Fruit fly (Drosophila melanogaster): ENCODE results near the gene Sos.

Gene Sos

dm6 chr2L:13784155-13784681, 29.4 kb upstream of the Sos start, which contains the start of gene CG16890:
Gene CG16890 (minus strand): TSS chr2L:13784338.
- peak; percentile 7 for TF ChIP-seq pzg (GFP tag; optimal IDR thresholded peaks at IDR 0.05)
- peak; percentile 10 for TF ChIP-seq CG16863 (GFP tag; optimal IDR thresholded peaks at IDR 0.05)
- TF ChIP-seq CG6791 (GFP tag; IDR thresholded peaks at IDR 0.05; ENCODE audit: partially characterized antibody): peak; percentile 50; the same call in 1 of the 3 replicates
- TF ChIP-seq CG15514 (GFP tag; optimal IDR thresholded peaks at IDR 0.05): peak; percentile 17
- no peak for TF ChIP-seq CG3163 (GFP tag; optimal IDR thresholded peaks at IDR 0.05)
- TF ChIP-seq MBD-R2 (GFP tag; IDR thresholded peaks at IDR 0.05): 0 out of 2 replicates have a peak, but pooled peaks have one; percentile 54
- TF ChIP-seq gem (tag; optimal IDR thresholded peaks at IDR 0.05): no peak
- TF ChIP-seq CG14860 (GFP tag; IDR thresholded peaks at IDR 0.05; ENCODE audit: partially characterized antibody): 0 out of 3 replicates have a peak, but pooled peaks have one; percentile 7
- 0 out of 3 replicates have a peak, but pooled peaks have one; percentile 36 for TF ChIP-seq CG7963 (GFP tag; IDR thresholded peaks at IDR 0.05; ENCODE audit: partially characterized antibody)
- TF ChIP-seq Mes4 (GFP tag; optimal IDR thresholded peaks at IDR 0.05): no peak
- peak; percentile 40; the same call in 1 of the 2 replicates for TF ChIP-seq inv (GFP tag; IDR thresholded peaks at IDR 0.05; ENCODE audit: partially characterized antibody)
- TF ChIP-seq HLH4C (GFP tag; IDR thresholded peaks at IDR 0.05; ENCODE audit: partially characterized antibody): peak; percentile 53; the same call in 2 of the 3 replicates
- TF ChIP-seq grn (GFP tag; optimal IDR thresholded peaks at IDR 0.05): peak; percentile 28
- TF ChIP-seq CG34422 (GFP tag; IDR thresholded peaks at IDR 0.05): peak; percentile 6; the same call in 1 of the 3 replicates
- 0 out of 3 replicates have a peak, but pooled peaks have one; percentile 47 for TF ChIP-seq CG2199 (GFP tag; IDR thresholded peaks at IDR 0.05)
- TF ChIP-seq Pdp1 (GFP tag; optimal IDR thresholded peaks at IDR 0.05): peak in 1 of 2 experiments; percentile 14
- TF ChIP-seq E2f1 (GFP tag; IDR thresholded peaks at IDR 0.05): no peak
- TF ChIP-seq knrl (GFP tag; IDR thresholded peaks at IDR 0.05; ENCODE audit: partially characterized antibody): 0 out of 3 replicates have a peak, but pooled peaks have one; percentile 6
- peak; percentile 11 for TF ChIP-seq fu2 (GFP tag; optimal IDR thresholded peaks at IDR 0.05)
- TF ChIP-seq gsb-n (tag; optimal IDR thresholded peaks at IDR 0.05): no peak
- no peak for TF ChIP-seq Sry-β (GFP tag; optimal IDR thresholded peaks at IDR 0.05)
- TF ChIP-seq CG4617 (GFP tag; optimal IDR thresholded peaks at IDR 0.05; ENCODE audit: borderline replicate concordance): peak; percentile 14
- TF ChIP-seq MESR4 (GFP tag; optimal IDR thresholded peaks at IDR 0.05): peak; percentile 90
- TF ChIP-seq GATAe (GFP tag; conservative IDR thresholded peaks at IDR 0.05): peak; percentile 65
- 0 out of 2 replicates have a peak, but pooled peaks have one; percentile 41 for TF ChIP-seq bbx (GFP tag; IDR thresholded peaks at IDR 0.05; ENCODE audit: partially characterized antibody)
- TF ChIP-seq Doc3 (GFP tag; IDR thresholded peaks at IDR 0.05; ENCODE audit: partially characterized antibody): 0 out of 3 replicates have a peak, but pooled peaks have one; percentile 27
- TF ChIP-seq B-H2 (GFP tag; optimal IDR thresholded peaks at IDR 0.05): no peak
- TF ChIP-seq CG34376 (GFP tag; optimal IDR thresholded peaks at IDR 0.05): peak; percentile 73
- TF ChIP-seq scrt (GFP tag; optimal IDR thresholded peaks at IDR 0.05): no peak
- TF ChIP-seq CG3995 (GFP tag; optimal IDR thresholded peaks at IDR 0.05): peak; percentile 81
- TF ChIP-seq CG11695 (GFP tag; IDR thresholded peaks at IDR 0.05): no peak
- peak; percentile 28 for TF ChIP-seq exex (tag; optimal IDR thresholded peaks at IDR 0.05)
- TF ChIP-seq cwo (GFP tag; optimal IDR thresholded peaks at IDR 0.05): no peak
- peak; percentile 36 for TF ChIP-seq sug (tag; optimal IDR thresholded peaks at IDR 0.05)

dm6 chr2L:13790715-13791114, 22.9 kb upstream of the Sos start, which contains the start of gene CG16863:
Gene CG16863 (plus strand): TSS chr2L:13790959.
- TF ChIP-seq Sox100B (GFP tag; optimal IDR thresholded peaks at IDR 0.05) (no peak), HmgZ (tag; optimal IDR thresholded peaks at IDR 0.05) (no peak), CG9797 (GFP tag; optimal IDR thresholded peaks at IDR 0.05) (peak; percentile 51), Dll (GFP tag; IDR thresholded peaks at IDR 0.05; ENCODE audit: partially characterized antibody) (no peak), Sry-β (GFP tag; optimal IDR thresholded peaks at IDR 0.05) (no peak), cwo (GFP tag; optimal IDR thresholded peaks at IDR 0.05) (no peak), CG11504 (tag; optimal IDR thresholded peaks at IDR 0.05) (no peak), Sry-δ (GFP tag; optimal IDR thresholded peaks at IDR 0.05) (no peak), hth (optimal IDR thresholded peaks at IDR 0.05) (no peak), phol (tag; optimal IDR thresholded peaks at IDR 0.05) (peak; percentile 2), eyg (GFP tag; optimal IDR thresholded peaks at IDR 0.05) (no peak), Camta (GFP tag; optimal IDR thresholded peaks at IDR 0.05) (no peak), lmd (GFP tag; IDR thresholded peaks at IDR 0.05) (no peak), Meics (GFP tag; optimal IDR thresholded peaks at IDR 0.05) (no peak), ftz-f1 (GFP tag; optimal IDR thresholded peaks at IDR 0.05) (no peak), sna (GFP tag; IDR thresholded peaks at IDR 0.05; ENCODE audit: partially characterized antibody) (no peak), lbe (GFP tag; optimal IDR thresholded peaks at IDR 0.05) (no peak)
